Worm (Caenorhabditis elegans): ENCODE data around the gene ttr-35.

DNA sequence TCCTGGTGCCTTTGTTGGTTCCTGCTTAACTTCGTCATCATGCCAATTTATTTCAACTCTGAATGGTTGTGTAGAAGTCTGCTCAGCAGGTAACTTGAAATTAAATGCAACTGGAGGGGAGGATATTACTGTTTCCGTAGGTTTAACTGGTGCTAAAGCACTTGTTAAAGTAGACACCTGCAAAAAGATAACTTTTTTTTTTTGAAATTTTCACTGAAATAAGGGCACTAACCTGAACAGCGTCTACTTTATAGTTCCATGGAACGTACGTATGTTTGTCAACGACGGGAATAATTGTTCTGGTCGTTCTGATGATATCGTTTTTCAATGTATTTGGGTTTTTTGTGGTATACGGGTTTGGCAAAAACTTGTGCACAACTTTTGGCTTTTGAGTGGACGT, 48.4 kb downstream of the ttr-35 start:
- TF ChIP-seq nhr-20 (tag; optimal IDR thresholded peaks at IDR 0.05) (no peak), blmp-1 (tag; optimal IDR thresholded peaks at IDR 0.05) (no peak), ceh-82 (tag; optimal IDR thresholded peaks at IDR 0.05) (no peak)

Data from whole organism, L1 larva.